Worm (Caenorhabditis elegans) whole organism, mixed stage, embryonic: Measurements from ENCODE around the gene gex-4.
A peak's percentile ranks its signal among the peaks of the same experiment; 100 is the strongest.

Experiments used
- M03D4.4 ChIP-seq: sonication (generic microtip); optimal IDR thresholded peaks from 2 replicates; lab custom pipeline; 2017; ENCODE audit warnings: mild to moderate bottlenecking, missing genetic modification characterization, missing compliant biosample characterization
- bed-3 ChIP-seq: fragments of 200-800 bp; sonication (Bioruptor generic); optimal IDR thresholded peaks from 3 replicates; lab custom pipeline; 2018; ENCODE audit warnings: mild to moderate bottlenecking, missing genetic modification characterization, moderate library complexity, missing compliant biosample characterization
- blmp-1 ChIP-seq: fragments of 150-350 bp; optimal IDR thresholded peaks from 2 replicates; lab custom pipeline; 2014; ENCODE audit warnings: missing biosample characterization, missing genetic modification characterization
- ceh-39 ChIP-seq: fragments of 150-350 bp; optimal IDR thresholded peaks from 2 replicates; lab custom pipeline; 2014; ENCODE audit warnings: missing biosample characterization, missing genetic modification characterization
- ceh-43 ChIP-seq: fragments of 200-800 bp; sonication (Bioruptor generic); optimal IDR thresholded peaks from 2 replicates; lab custom pipeline; 2018; ENCODE audit warnings: mild to moderate bottlenecking, missing genetic modification characterization, moderate library complexity, missing compliant biosample characterization
- ceh-83 ChIP-seq: fragments of 200-800 bp; sonication (Bioruptor generic); optimal IDR thresholded peaks from 2 replicates; lab custom pipeline; 2018; ENCODE audit warnings: mild to moderate bottlenecking, missing genetic modification characterization, missing compliant biosample characterization
- ces-1 ChIP-seq: fragments of 150-350 bp; optimal IDR thresholded peaks from 2 replicates; lab custom pipeline; 2014; ENCODE audit warnings: missing biosample characterization, missing genetic modification reagents, missing genetic modification characterization
- cnd-1 ChIP-seq: fragments of 200-800 bp; sonication (Bioruptor generic); optimal IDR thresholded peaks from 2 replicates; lab custom pipeline; 2018; ENCODE audit warnings: mild to moderate bottlenecking, missing genetic modification characterization, missing compliant biosample characterization
- drap-1 ChIP-seq: fragments of 200-800 bp; sonication (Bioruptor generic); optimal IDR thresholded peaks from 3 replicates; lab custom pipeline; 2018; ENCODE audit warnings: mild to moderate bottlenecking, missing genetic modification characterization, missing compliant biosample characterization
- elt-1 ChIP-seq: sonication (generic microtip); optimal IDR thresholded peaks from 2 replicates; lab custom pipeline; 2017; ENCODE audit warnings: missing genetic modification characterization, mild to moderate bottlenecking, missing compliant biosample characterization, antibody characterized with exemption, moderate library complexity, borderline replicate concordance; ENCODE audit not compliant: insufficient read depth
- elt-3 ChIP-seq: fragments of 150-350 bp; optimal IDR thresholded peaks from 2 replicates; lab custom pipeline; 2014; ENCODE audit warnings: missing biosample characterization, missing genetic modification characterization
- flh-1 ChIP-seq: fragments of 200-800 bp; sonication (Bioruptor generic); optimal IDR thresholded peaks from 2 replicates; lab custom pipeline; 2018; ENCODE audit warnings: mild to moderate bottlenecking, missing genetic modification characterization, moderate library complexity, missing compliant biosample characterization
- ham-2 ChIP-seq: fragments of 200-800 bp; sonication (Bioruptor generic); optimal IDR thresholded peaks from 2 replicates; lab custom pipeline; 2018; ENCODE audit warnings: mild to moderate bottlenecking, missing genetic modification characterization, missing compliant biosample characterization
- hlh-1 ChIP-seq: fragments of 150-350 bp; optimal IDR thresholded peaks from 2 replicates; lab custom pipeline; 2014; ENCODE audit warnings: missing biosample characterization, missing genetic modification reagents, missing genetic modification characterization
- lin-13 ChIP-seq: fragments of 150-350 bp; optimal IDR thresholded peaks from 2 replicates; lab custom pipeline; 2014; ENCODE audit warnings: missing biosample characterization, missing genetic modification characterization
- lin-32 ChIP-seq: fragments of 200-800 bp; sonication (Bioruptor generic); optimal IDR thresholded peaks from 2 replicates; lab custom pipeline; 2018; ENCODE audit warnings: mild to moderate bottlenecking, missing genetic modification characterization, missing compliant biosample characterization
- lsy-2 ChIP-seq: fragments of 150-350 bp; optimal IDR thresholded peaks from 2 replicates; lab custom pipeline; 2014; ENCODE audit warnings: missing biosample characterization, missing genetic modification characterization
- mab-5 ChIP-seq: fragments of 150-350 bp; optimal IDR thresholded peaks from 2 replicates; lab custom pipeline; 2014; ENCODE audit warnings: missing biosample characterization, missing genetic modification characterization
- mep-1 ChIP-seq: fragments of 150-350 bp; optimal IDR thresholded peaks from 2 replicates; lab custom pipeline; 2017; ENCODE audit warnings: missing biosample characterization, missing genetic modification reagents, missing genetic modification characterization, inconsistent platforms
- mls-2 ChIP-seq: sonication (generic microtip); optimal IDR thresholded peaks from 2 replicates; lab custom pipeline; 2016; ENCODE audit warnings: mild to moderate bottlenecking, missing genetic modification characterization, moderate library complexity, missing compliant biosample characterization
- nhr-12 ChIP-seq: fragments of 150-350 bp; optimal IDR thresholded peaks from 2 replicates; lab custom pipeline; 2014; ENCODE audit warnings: missing biosample characterization, missing genetic modification characterization
- nhr-2 ChIP-seq: fragments of 150-350 bp; optimal IDR thresholded peaks from 2 replicates; lab custom pipeline; 2014; ENCODE audit warnings: missing biosample characterization, missing genetic modification characterization
- nhr-237 ChIP-seq: fragments of 150-350 bp; optimal IDR thresholded peaks from 2 replicates; lab custom pipeline; 2014; ENCODE audit warnings: missing biosample characterization, missing genetic modification characterization
- nhr-28 ChIP-seq: fragments of 150-350 bp; optimal IDR thresholded peaks from 2 replicates; lab custom pipeline; 2014; ENCODE audit warnings: missing biosample characterization, missing genetic modification characterization
- nhr-76 ChIP-seq: sonication (generic microtip); optimal IDR thresholded peaks from 2 replicates; lab custom pipeline; 2017; ENCODE audit warnings: missing biosample characterization, missing genetic modification characterization
- pha-4 ChIP-seq: fragments of 150-350 bp; optimal IDR thresholded peaks from 2 replicates; lab custom pipeline; 2018; ENCODE audit warnings: missing biosample characterization, missing genetic modification reagents, missing genetic modification characterization
- sem-2 ChIP-seq: fragments of 200-800 bp; sonication (Bioruptor generic); optimal IDR thresholded peaks from 2 replicates; lab custom pipeline; 2018; ENCODE audit warnings: mild to moderate bottlenecking, missing genetic modification characterization, missing compliant biosample characterization
- snpc-4 ChIP-seq: fragments of 150-350 bp; optimal IDR thresholded peaks from 2 replicates; lab custom pipeline; 2014; ENCODE audit warnings: missing biosample characterization, missing genetic modification characterization
- sptf-1 ChIP-seq: sonication (generic microtip); optimal IDR thresholded peaks from 2 replicates; lab custom pipeline; 2017; ENCODE audit warnings: mild to moderate bottlenecking, missing genetic modification characterization, moderate library complexity, missing compliant biosample characterization
- tbx-8 ChIP-seq: fragments of 200-800 bp; sonication (Bioruptor generic); optimal IDR thresholded peaks from 2 replicates; lab custom pipeline; 2018; ENCODE audit warnings: mild to moderate bottlenecking, missing genetic modification characterization, moderate library complexity, missing compliant biosample characterization
- unc-120 ChIP-seq: sonication (generic microtip); optimal IDR thresholded peaks from 2 replicates; lab custom pipeline; 2017; ENCODE audit warnings: missing genetic modification characterization, missing compliant biosample characterization; ENCODE audit not compliant: poor library complexity, severe bottlenecking
- unc-39 ChIP-seq: fragments of 150-350 bp; optimal IDR thresholded peaks from 2 replicates; lab custom pipeline; 2014; ENCODE audit warnings: missing biosample characterization, missing genetic modification characterization
- unc-62 ChIP-seq: fragments of 150-350 bp; optimal IDR thresholded peaks from 2 replicates; lab custom pipeline; 2014; ENCODE audit warnings: missing biosample characterization, missing genetic modification reagents, missing genetic modification characterization
- zip-8 ChIP-seq: fragments of 150-350 bp; optimal IDR thresholded peaks from 2 replicates; lab custom pipeline; 2014; ENCODE audit warnings: missing biosample characterization, missing genetic modification characterization
- ztf-11 ChIP-seq: fragments of 150-350 bp; optimal IDR thresholded peaks from 2 replicates; lab custom pipeline; 2014; ENCODE audit warnings: missing biosample characterization, missing genetic modification characterization

The gex-4 gene

DNA sequence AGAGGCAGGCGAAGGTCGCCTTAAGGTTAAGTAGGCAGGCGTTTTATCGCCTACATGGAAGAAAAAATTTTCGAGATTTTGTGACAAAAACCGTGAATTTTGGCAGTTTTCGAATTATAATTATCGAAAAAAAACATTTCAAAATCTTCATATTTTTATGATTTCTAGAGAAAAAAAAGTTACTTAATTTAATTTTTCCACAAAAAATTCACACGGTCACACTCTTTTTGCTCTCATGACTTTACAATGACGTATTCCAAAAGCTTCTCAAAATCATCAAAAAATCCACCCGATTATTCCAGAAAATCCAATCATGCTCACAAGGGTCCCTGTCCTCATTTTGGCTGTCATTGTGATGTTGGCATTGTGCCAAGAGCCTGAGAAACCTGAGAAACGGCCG lies 32.3 kb downstream of the gex-4 start, which contains the start of gene lury-1:
TSS of gene lury-1 (plus strand) at position 301 of the 400 bp plus-strand sequence.
- TF ChIP-seq elt-3 (tag; lab: Kevin White, UChicago) (no peak), zip-8 (tag; lab: Kevin White, UChicago) (no peak), lsy-2 (tag; lab: Kevin White, UChicago) (no peak), flh-1 (GFP tag; lab: Kevin White, UChicago) (no peak), ceh-43 (GFP tag; lab: Kevin White, UChicago) (no peak), hlh-1 (no peak), drap-1 (GFP tag; lab: Kevin White, UChicago) (no peak), nhr-237 (no peak), bed-3 (GFP tag; lab: Kevin White, UChicago) (no peak), nhr-28 (tag; lab: Kevin White, UChicago) (no peak), mls-2 (tag; lab: Kevin White, UChicago) (no peak), sem-2 (GFP tag; lab: Kevin White, UChicago) (no peak), mab-5 (tag; lab: Kevin White, UChicago) (no peak), nhr-12 (tag; lab: Kevin White, UChicago) (no peak), nhr-76 (tag; lab: Kevin White, UChicago) (no peak), mep-1 (tag; lab: Kevin White, UChicago) (no peak), tbx-8 (GFP tag; lab: Kevin White, UChicago) (no peak)

DNA sequence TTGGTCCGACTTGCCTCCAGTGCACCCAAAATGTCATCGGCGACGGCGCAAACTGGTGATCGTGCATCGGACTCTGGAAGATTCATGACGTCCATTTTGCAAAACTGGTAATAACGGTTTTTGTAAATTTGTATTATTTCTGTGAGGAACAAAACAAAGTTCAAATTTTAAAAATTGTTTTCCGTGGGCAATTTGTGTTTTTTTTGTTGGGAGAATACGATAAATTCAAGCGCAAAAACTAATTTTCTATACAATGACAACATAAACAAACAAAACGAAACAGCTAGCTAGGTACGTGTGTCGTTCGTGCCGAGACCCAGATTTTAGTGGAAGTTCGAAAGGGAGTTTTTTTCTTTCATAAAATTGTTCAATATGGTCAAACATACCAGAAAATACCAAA lies 35.5 kb downstream of the gex-4 start, which contains the start of gene Y75B8A.10:
TSS of gene Y75B8A.10 (minus strand) at position 101 of the 400 bp plus-strand sequence.
- no peak for TF ChIP-seq zip-8 (tag; lab: Kevin White, UChicago)
- TF ChIP-seq snpc-4 (tag; lab: Kevin White, UChicago) = no peak
- TF ChIP-seq drap-1 (GFP tag; lab: Kevin White, UChicago) = no peak
- TF ChIP-seq unc-39 (tag; lab: Kevin White, UChicago) = no peak
- no peak for TF ChIP-seq ztf-11 (tag; lab: Kevin White, UChicago)
- no peak for TF ChIP-seq elt-3 (tag; lab: Kevin White, UChicago)
- TF ChIP-seq mls-2 (tag; lab: Kevin White, UChicago) = no peak
- TF ChIP-seq blmp-1 (tag; lab: Kevin White, UChicago) = no peak
- TF ChIP-seq lin-13 = no peak
- TF ChIP-seq hlh-1 = no peak
- TF ChIP-seq sptf-1 = no peak
- no peak for TF ChIP-seq ces-1 (GFP tag; lab: Kevin White, UChicago)
- no peak for TF ChIP-seq tbx-8 (GFP tag; lab: Kevin White, UChicago)
- TF ChIP-seq nhr-2 (tag; lab: Kevin White, UChicago) = no peak
- no peak for TF ChIP-seq mep-1 (tag; lab: Kevin White, UChicago)
- no peak for TF ChIP-seq nhr-237

DNA sequence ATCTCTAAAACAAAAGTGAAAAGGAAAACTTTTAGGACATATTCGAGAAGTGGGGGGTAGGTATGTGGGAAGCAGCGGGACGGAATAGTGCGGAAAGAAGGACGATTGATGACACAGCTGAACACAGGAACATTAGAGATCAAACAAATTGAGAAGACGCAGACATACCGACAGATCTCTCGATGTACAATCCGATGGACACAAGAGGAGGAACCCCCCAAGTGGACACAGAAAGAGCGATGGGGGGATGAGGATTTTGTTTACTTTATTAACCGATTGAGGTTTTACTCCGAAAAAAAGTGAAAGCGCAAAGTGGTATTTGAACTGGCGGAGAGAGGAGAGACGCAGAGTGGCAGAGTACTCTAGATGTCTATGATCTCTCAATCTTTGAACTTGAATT lies 40.3 kb downstream of the gex-4 start:
- TF ChIP-seq ztf-11 (tag; lab: Kevin White, UChicago) (no peak), ham-2 (GFP tag; lab: Kevin White, UChicago) (peak; percentile 58), nhr-12 (tag; lab: Kevin White, UChicago) (no peak), mls-2 (tag; lab: Kevin White, UChicago) (no peak), lin-32 (GFP tag; lab: Kevin White, UChicago) (no peak), pha-4 (tag; lab: Kevin White, UChicago) (peak; percentile 68), lin-13 (no peak), ceh-39 (no peak), snpc-4 (tag; lab: Kevin White, UChicago) (no peak), elt-1 (tag; lab: Kevin White, UChicago) (no peak), unc-120 (peak; percentile 34), bed-3 (GFP tag; lab: Kevin White, UChicago) (no peak), ceh-43 (GFP tag; lab: Kevin White, UChicago) (no peak), flh-1 (GFP tag; lab: Kevin White, UChicago) (no peak), elt-3 (tag; lab: Kevin White, UChicago) (no peak), nhr-28 (tag; lab: Kevin White, UChicago) (no peak), zip-8 (tag; lab: Kevin White, UChicago) (no peak), nhr-237 (no peak), cnd-1 (no peak), ces-1 (GFP tag; lab: Kevin White, UChicago) (no peak), ceh-83 (no peak), mab-5 (tag; lab: Kevin White, UChicago) (no peak), mep-1 (tag; lab: Kevin White, UChicago) (peak; percentile 53), unc-39 (tag; lab: Kevin White, UChicago) (no peak), unc-62 (GFP tag; lab: Kevin White, UChicago) (no peak), sem-2 (GFP tag; lab: Kevin White, UChicago) (no peak), lsy-2 (tag; lab: Kevin White, UChicago) (no peak), nhr-76 (tag; lab: Kevin White, UChicago) (no peak), blmp-1 (tag; lab: Kevin White, UChicago) (peak; percentile 53), sptf-1 (no peak), drap-1 (GFP tag; lab: Kevin White, UChicago) (no peak), nhr-2 (tag; lab: Kevin White, UChicago) (no peak), hlh-1 (peak; percentile 2), tbx-8 (GFP tag; lab: Kevin White, UChicago) (no peak), M03D4.4 (tag; lab: Kevin White, UChicago) (no peak)
- TF ChIP-seq, all 35 proteins: peak for 6
